Worm (Caenorhabditis elegans): ENCODE measurements around the gene K07F5.22.

K07F5.22 gene

DNA sequence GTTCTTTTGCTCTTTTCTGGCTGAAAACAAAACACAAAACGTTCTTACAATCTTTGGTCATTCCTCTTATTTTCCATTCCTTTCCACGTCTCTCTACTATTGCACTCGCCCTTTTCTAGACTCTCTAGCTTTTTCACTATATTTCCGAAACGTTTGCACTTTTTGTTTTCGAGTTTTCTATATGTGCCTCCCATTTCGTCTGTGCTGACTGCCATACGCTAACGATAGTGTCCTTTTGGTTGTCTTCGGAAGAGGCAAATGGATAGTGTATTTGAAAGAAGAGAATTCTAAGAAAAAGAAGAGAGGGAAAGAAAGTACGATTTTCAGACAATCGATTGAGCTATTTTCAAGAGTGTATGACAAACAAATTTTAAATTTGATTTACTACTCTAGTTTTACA lies 7.9 kb downstream of the K07F5.22 start:
- no peak for TF ChIP-seq tlp-1 (tag; optimal IDR thresholded peaks at IDR 0.05)
- peak; percentile 3 for TF ChIP-seq rnt-1 (tag; optimal IDR thresholded peaks at IDR 0.05)
- peak in 1 of 2 experiments; percentile 26 for TF ChIP-seq lin-35 (GFP tag; optimal IDR thresholded peaks at IDR 0.05)
- no peak for TF ChIP-seq nhr-90 (tag; optimal IDR thresholded peaks at IDR 0.05; ENCODE audit: poor library complexity)
- no peak for TF ChIP-seq nhr-12 (tag; optimal IDR thresholded peaks at IDR 0.05)
- peak; percentile 39 for TF ChIP-seq elt-2 (tag; optimal IDR thresholded peaks at IDR 0.05)
- TF ChIP-seq hlh-4 (tag; optimal IDR thresholded peaks at IDR 0.05): no peak
- TF ChIP-seq fkh-8 (tag; optimal IDR thresholded peaks at IDR 0.05): no peak
- TF ChIP-seq nhr-71 (tag; optimal IDR thresholded peaks at IDR 0.05): peak; percentile 37
- TF ChIP-seq nhr-20 (tag; optimal IDR thresholded peaks at IDR 0.05): no peak
- no peak for TF ChIP-seq aha-1 (tag; optimal IDR thresholded peaks at IDR 0.05)
- peak in 1 of 3 experiments; percentile 22 for TF ChIP-seq ceh-82 (tag; optimal IDR thresholded peaks at IDR 0.05)
- no peak for TF ChIP-seq xbp-1 (tag; optimal IDR thresholded peaks at IDR 0.05)
- no peak for TF ChIP-seq aly-2 (tag; optimal IDR thresholded peaks at IDR 0.05)
- peak in 1 of 2 experiments; percentile 11 for TF ChIP-seq lsy-2 (tag; optimal IDR thresholded peaks at IDR 0.05)
- TF ChIP-seq lin-14 (GFP tag; optimal IDR thresholded peaks at IDR 0.05): peak; percentile 64
- TF ChIP-seq mab-9 (GFP tag; IDR thresholded peaks at IDR 0.05): no peak
- no peak for TF ChIP-seq zip-4 (GFP tag; optimal IDR thresholded peaks at IDR 0.05)
- no peak for TF ChIP-seq skn-1 (tag; optimal IDR thresholded peaks at IDR 0.05)
- TF ChIP-seq nhr-11 (tag; optimal IDR thresholded peaks at IDR 0.05): no peak
- no peak for TF ChIP-seq unc-130 (tag; optimal IDR thresholded peaks at IDR 0.05)
- TF ChIP-seq pqm-1 (tag; optimal IDR thresholded peaks at IDR 0.05): no peak
- TF ChIP-seq mep-1 (tag; optimal IDR thresholded peaks at IDR 0.05): peak; percentile 14
- peak; percentile 8 for TF ChIP-seq snu-23 (GFP tag; optimal IDR thresholded peaks at IDR 0.05)
- TF ChIP-seq elt-3 (tag; optimal IDR thresholded peaks at IDR 0.05): no peak

- TF ChIP-seq aly-2 (tag; optimal IDR thresholded peaks at IDR 0.05) (no peak), unc-62 (GFP tag; optimal IDR thresholded peaks at IDR 0.05) (no peak), sox-4 (tag; optimal IDR thresholded peaks at IDR 0.05) (no peak), mdl-1 (tag; optimal IDR thresholded peaks at IDR 0.05) (peak in 1 of 2 experiments; percentile 54), grh-1 (GFP tag; IDR thresholded peaks at IDR 0.05) (no peak; the same call in 1 of the 2 replicates), efl-3 (GFP tag; optimal IDR thresholded peaks at IDR 0.05) (no peak), snpc-4 (tag; optimal IDR thresholded peaks at IDR 0.05) (no peak), fkh-10 (GFP tag; optimal IDR thresholded peaks at IDR 0.05) (no peak), skn-1 (tag; optimal IDR thresholded peaks at IDR 0.05) (no peak), nhr-85 (tag) (peak; percentile 86), rnt-1 (tag; optimal IDR thresholded peaks at IDR 0.05) (peak; percentile 49), aha-1 (tag; optimal IDR thresholded peaks at IDR 0.05) (no peak), ztf-4 (tag; optimal IDR thresholded peaks at IDR 0.05) (peak; percentile 19), nhr-20 (tag; optimal IDR thresholded peaks at IDR 0.05) (peak; percentile 78), hlh-17 (GFP tag; optimal IDR thresholded peaks at IDR 0.05; ENCODE audit: borderline replicate concordance) (no peak), elt-2 (tag; optimal IDR thresholded peaks at IDR 0.05) (peak; percentile 46), fos-1 (tag; optimal IDR thresholded peaks at IDR 0.05) (no peak), nhr-71 (tag; optimal IDR thresholded peaks at IDR 0.05) (peak; percentile 70), nhr-47 (tag; optimal IDR thresholded peaks at IDR 0.05) (peak; percentile 38), C04F5.9 (tag; optimal IDR thresholded peaks at IDR 0.05) (no peak), sup-37 (GFP tag; optimal IDR thresholded peaks at IDR 0.05) (no peak), tbx-2 (tag; optimal IDR thresholded peaks at IDR 0.05) (peak; percentile 39), mab-9 (GFP tag; IDR thresholded peaks at IDR 0.05) (no peak), vab-15 (tag; optimal IDR thresholded peaks at IDR 0.05) (no peak), ceh-88 (GFP tag; IDR thresholded peaks at IDR 0.05) (no peak), zip-4 (GFP tag; optimal IDR thresholded peaks at IDR 0.05) (no peak), pag-3 (tag; optimal IDR thresholded peaks at IDR 0.05; ENCODE audit: borderline replicate concordance, insufficient read depth) (no peak), nhr-12 (tag; optimal IDR thresholded peaks at IDR 0.05) (no peak), hpl-2 (GFP tag; optimal IDR thresholded peaks at IDR 0.05) (no peak), dsc-1 (tag; optimal IDR thresholded peaks at IDR 0.05) (peak; percentile 7), nhr-76 (tag; optimal IDR thresholded peaks at IDR 0.05) (no peak), ama-1 (optimal IDR thresholded peaks at IDR 0.05) (no peak), unc-30 (tag; optimal IDR thresholded peaks at IDR 0.05) (no peak), irx-1 (tag; optimal IDR thresholded peaks at IDR 0.05) (no peak), snu-23 (GFP tag; optimal IDR thresholded peaks at IDR 0.05) (peak; percentile 73), jun-1 (tag; optimal IDR thresholded peaks at IDR 0.05) (no peak), Y116A8C.19 (tag; optimal IDR thresholded peaks at IDR 0.05; ENCODE audit: borderline replicate concordance) (no peak)
Observed at ce11 chrIV:9873837-9874236, 9.0 kb downstream of the K07F5.22 start.
